Worm (Caenorhabditis elegans): Measurements from ENCODE around the gene wrb-1.

Gene wrb-1

ce11 chrV:1195995-1196394 lies at the start of gene wrb-1, which contains the start of gene Y50D4A.4:
Gene wrb-1, plus strand, starts transcription at chrV:1196072.
Gene Y50D4A.4, minus strand, starts transcription at chrV:1196127.
- TF ChIP-seq nhr-12 (tag; optimal IDR thresholded peaks at IDR 0.05) (no peak), lin-11 (tag; optimal IDR thresholded peaks at IDR 0.05) (no peak), ceh-16 (tag; optimal IDR thresholded peaks at IDR 0.05) (no peak), peb-1 (tag; optimal IDR thresholded peaks at IDR 0.05) (no peak), ceh-82 (tag; optimal IDR thresholded peaks at IDR 0.05) (no peak), skn-1 (tag; optimal IDR thresholded peaks at IDR 0.05) (peak; percentile 27), egl-27 (tag; optimal IDR thresholded peaks at IDR 0.05) (no peak), sma-3 (GFP tag; optimal IDR thresholded peaks at IDR 0.05) (peak; percentile 75), R02D3.7 (tag; optimal IDR thresholded peaks at IDR 0.05) (no peak), nhr-23 (tag; optimal IDR thresholded peaks at IDR 0.05) (no peak), nhr-237 (tag; optimal IDR thresholded peaks at IDR 0.05) (no peak), C34F6.9 (tag; optimal IDR thresholded peaks at IDR 0.05) (peak; percentile 85), aly-2 (tag; optimal IDR thresholded peaks at IDR 0.05) (no peak), nhr-10 (tag; optimal IDR thresholded peaks at IDR 0.05) (no peak), elt-1 (tag; optimal IDR thresholded peaks at IDR 0.05) (no peak), snpc-4 (tag; optimal IDR thresholded peaks at IDR 0.05) (peak; percentile 24), nhr-6 (tag; optimal IDR thresholded peaks at IDR 0.05) (no peak), fos-1 (tag; optimal IDR thresholded peaks at IDR 0.05) (peak; percentile 18), lsy-2 (tag; optimal IDR thresholded peaks at IDR 0.05) (peak; percentile 45 to 83), zag-1 (tag; optimal IDR thresholded peaks at IDR 0.05) (no peak), mbf-1 (tag; optimal IDR thresholded peaks at IDR 0.05) (no peak), lin-13 (GFP tag; optimal IDR thresholded peaks at IDR 0.05) (peak; percentile 77), lin-39 (tag; optimal IDR thresholded peaks at IDR 0.05) (no peak), unc-39 (tag; optimal IDR thresholded peaks at IDR 0.05) (no peak), F13H6.1 (tag; optimal IDR thresholded peaks at IDR 0.05) (peak; percentile 15), blmp-1 (tag; optimal IDR thresholded peaks at IDR 0.05; ENCODE audit: insufficient read depth) (no peak), sem-4 (tag; optimal IDR thresholded peaks at IDR 0.05) (peak; percentile 54), unc-55 (GFP tag; optimal IDR thresholded peaks at IDR 0.05) (peak; percentile 85), gmeb-1 (tag; optimal IDR thresholded peaks at IDR 0.05) (peak; percentile 83), nhr-21 (tag; optimal IDR thresholded peaks at IDR 0.05) (peak; percentile 55), mdl-1 (tag; optimal IDR thresholded peaks at IDR 0.05) (no peak), ZK546.5 (tag; optimal IDR thresholded peaks at IDR 0.05) (no peak), ama-1 (optimal IDR thresholded peaks at IDR 0.05) (no peak), mab-5 (tag; optimal IDR thresholded peaks at IDR 0.05) (no peak), Y55F3AM.14 (GFP tag; optimal IDR thresholded peaks at IDR 0.05) (no peak), nhr-25 (tag; optimal IDR thresholded peaks at IDR 0.05) (peak; percentile 51), elt-3 (tag; optimal IDR thresholded peaks at IDR 0.05) (no peak), ztf-4 (tag; optimal IDR thresholded peaks at IDR 0.05) (peak; percentile 6), nhr-77 (tag; optimal IDR thresholded peaks at IDR 0.05) (no peak), nhr-11 (tag; optimal IDR thresholded peaks at IDR 0.05) (no peak), sma-9 (GFP tag; optimal IDR thresholded peaks at IDR 0.05) (no peak), sma-9 (tag; optimal IDR thresholded peaks at IDR 0.05) (no peak), crh-2 (tag; optimal IDR thresholded peaks at IDR 0.05) (peak; percentile 54), dmd-4 (tag; optimal IDR thresholded peaks at IDR 0.05) (no peak), nhr-129 (tag; optimal IDR thresholded peaks at IDR 0.05) (no peak), unc-62 (GFP tag; optimal IDR thresholded peaks at IDR 0.05) (no peak), ztf-1 (GFP tag; conservative IDR thresholded peaks at IDR 0.05) (no peak), alr-1 (tag; optimal IDR thresholded peaks at IDR 0.05) (no peak), ztf-11 (tag; optimal IDR thresholded peaks at IDR 0.05) (no peak)

All from whole organism, L2 larva.